Worm (Caenorhabditis elegans): ENCODE results near the gene F40D4.13.

The F40D4.13 gene

DNA sequence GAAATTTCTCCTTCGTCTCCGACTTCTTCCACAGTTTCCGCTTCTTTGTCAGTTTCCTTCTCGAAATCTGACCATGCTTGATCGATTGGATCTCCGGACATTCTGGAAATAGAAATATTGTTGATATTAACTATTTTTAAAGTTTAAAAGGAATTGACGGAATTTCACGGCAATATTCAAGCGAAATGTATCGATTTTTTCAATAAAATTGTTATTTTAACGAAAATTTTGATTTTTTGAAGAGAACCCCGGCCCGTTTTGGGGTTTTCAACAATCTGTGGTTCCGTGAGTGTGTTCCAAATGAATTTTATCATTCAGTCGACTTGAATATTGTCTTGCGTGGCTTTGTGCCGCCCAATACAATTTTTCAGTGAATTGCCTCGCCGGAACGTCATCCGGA is at the start of gene F40D4.13:
TSS of gene F40D4.13 (minus strand) at position 101 of the 400 bp plus-strand sequence.
- TF ChIP-seq lin-32 (GFP tag; optimal IDR thresholded peaks at IDR 0.05) (no peak), zip-8 (tag; optimal IDR thresholded peaks at IDR 0.05) (no peak), ceh-83 (GFP tag; optimal IDR thresholded peaks at IDR 0.05) (no peak), snpc-4 (tag; optimal IDR thresholded peaks at IDR 0.05) (no peak), ces-1 (GFP tag; optimal IDR thresholded peaks at IDR 0.05) (no peak), mls-2 (tag; optimal IDR thresholded peaks at IDR 0.05) (no peak), mab-5 (tag; optimal IDR thresholded peaks at IDR 0.05) (no peak), ceh-39 (tag; optimal IDR thresholded peaks at IDR 0.05) (no peak), unc-120 (tag; optimal IDR thresholded peaks at IDR 0.05; ENCODE audit: poor library complexity, severe bottlenecking) (no peak), nhr-28 (tag; optimal IDR thresholded peaks at IDR 0.05) (no peak), nhr-237 (tag; optimal IDR thresholded peaks at IDR 0.05) (no peak)

DNA sequence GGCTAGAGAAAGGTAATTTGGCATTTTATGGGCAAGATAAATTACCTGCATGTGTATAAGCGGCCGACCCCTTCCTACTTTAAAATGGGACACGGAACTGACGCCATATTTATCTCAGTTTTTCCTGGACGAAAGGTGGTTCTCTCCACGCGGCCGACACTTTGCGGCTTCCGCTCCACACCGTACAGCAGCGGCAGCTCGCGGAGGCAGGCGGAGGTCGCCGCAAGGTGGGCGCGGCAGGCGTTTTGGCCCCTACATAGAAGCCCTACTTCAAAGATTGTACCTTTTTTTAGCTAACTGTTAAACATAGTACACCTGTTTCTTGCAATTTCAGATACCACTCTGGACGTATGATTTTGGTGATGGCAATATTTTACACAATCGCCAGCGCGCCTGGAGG is 49.4 kb upstream of the F40D4.13 start:
- TF ChIP-seq unc-39 (tag; optimal IDR thresholded peaks at IDR 0.05) = no peak
- no peak for TF ChIP-seq ceh-83 (GFP tag; optimal IDR thresholded peaks at IDR 0.05)
- no peak for TF ChIP-seq nhr-76 (tag; optimal IDR thresholded peaks at IDR 0.05)
- TF ChIP-seq flh-1 (GFP tag; optimal IDR thresholded peaks at IDR 0.05) = no peak
- no peak for TF ChIP-seq elt-3 (tag; optimal IDR thresholded peaks at IDR 0.05)
- no peak for TF ChIP-seq ces-1 (GFP tag; optimal IDR thresholded peaks at IDR 0.05)
- TF ChIP-seq ztf-11 (tag; optimal IDR thresholded peaks at IDR 0.05) = no peak
- TF ChIP-seq zip-8 (tag; optimal IDR thresholded peaks at IDR 0.05) = no peak
- no peak for TF ChIP-seq sem-2 (GFP tag; optimal IDR thresholded peaks at IDR 0.05)
- TF ChIP-seq drap-1 (GFP tag; optimal IDR thresholded peaks at IDR 0.05) = no peak
- no peak for TF ChIP-seq tbx-8 (GFP tag; optimal IDR thresholded peaks at IDR 0.05)
- TF ChIP-seq unc-62 (GFP tag; optimal IDR thresholded peaks at IDR 0.05) = no peak
- no peak for TF ChIP-seq nhr-28 (tag; optimal IDR thresholded peaks at IDR 0.05)
- no peak for TF ChIP-seq snpc-4 (tag; optimal IDR thresholded peaks at IDR 0.05)
- no peak for TF ChIP-seq lin-32 (GFP tag; optimal IDR thresholded peaks at IDR 0.05)
- TF ChIP-seq elt-1 (tag; optimal IDR thresholded peaks at IDR 0.05; ENCODE audit: borderline replicate concordance, insufficient read depth) = no peak

DNA sequence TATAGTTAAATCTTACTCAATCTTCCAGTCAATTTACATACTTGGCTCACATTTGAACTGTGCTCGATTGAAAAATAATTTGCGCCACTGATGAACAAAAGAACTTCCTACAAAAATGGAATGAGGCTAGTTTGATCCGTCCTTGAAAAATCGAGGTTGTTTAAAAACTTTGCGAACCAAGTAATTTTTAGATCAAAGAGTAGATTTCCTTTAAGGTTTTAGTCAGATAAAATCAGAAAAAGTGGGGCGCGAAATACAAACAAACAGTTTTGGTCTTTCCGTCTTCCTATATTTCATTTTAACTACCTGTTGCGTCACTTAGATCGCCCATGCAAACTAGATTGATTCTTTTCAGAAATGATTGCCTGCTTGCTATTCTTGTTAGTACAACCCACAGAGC is 44.8 kb upstream of the F40D4.13 start, which contains the start of gene Y68A4A.10:
TSS of gene Y68A4A.10 (plus strand) at position 301 of the 400 bp plus-strand sequence.
- no peak for TF ChIP-seq blmp-1 (tag; optimal IDR thresholded peaks at IDR 0.05)
- TF ChIP-seq ces-1 (GFP tag; optimal IDR thresholded peaks at IDR 0.05) = no peak
- no peak for TF ChIP-seq tbx-8 (GFP tag; optimal IDR thresholded peaks at IDR 0.05)
- no peak for TF ChIP-seq bed-3 (GFP tag; optimal IDR thresholded peaks at IDR 0.05)
- TF ChIP-seq elt-1 (tag; optimal IDR thresholded peaks at IDR 0.05; ENCODE audit: borderline replicate concordance, insufficient read depth) = no peak
- TF ChIP-seq sem-2 (GFP tag; optimal IDR thresholded peaks at IDR 0.05) = no peak
- TF ChIP-seq ceh-43 (GFP tag; optimal IDR thresholded peaks at IDR 0.05) = no peak
- no peak for TF ChIP-seq sptf-1 (tag; optimal IDR thresholded peaks at IDR 0.05)
- TF ChIP-seq lsy-2 (tag; optimal IDR thresholded peaks at IDR 0.05) = no peak
- TF ChIP-seq ztf-11 (tag; optimal IDR thresholded peaks at IDR 0.05) = no peak
- no peak for TF ChIP-seq ham-2 (GFP tag; optimal IDR thresholded peaks at IDR 0.05)
- TF ChIP-seq flh-1 (GFP tag; optimal IDR thresholded peaks at IDR 0.05) = no peak
- no peak for TF ChIP-seq nhr-237 (tag; optimal IDR thresholded peaks at IDR 0.05)
- no peak for TF ChIP-seq snpc-4 (tag; optimal IDR thresholded peaks at IDR 0.05)
- TF ChIP-seq nhr-76 (tag; optimal IDR thresholded peaks at IDR 0.05) = no peak
- TF ChIP-seq drap-1 (GFP tag; optimal IDR thresholded peaks at IDR 0.05) = no peak
- no peak for TF ChIP-seq lin-13 (tag; optimal IDR thresholded peaks at IDR 0.05)
- no peak for TF ChIP-seq M03D4.4 (tag; optimal IDR thresholded peaks at IDR 0.05)
- TF ChIP-seq pha-4 (tag; optimal IDR thresholded peaks at IDR 0.05) = no peak

DNA sequence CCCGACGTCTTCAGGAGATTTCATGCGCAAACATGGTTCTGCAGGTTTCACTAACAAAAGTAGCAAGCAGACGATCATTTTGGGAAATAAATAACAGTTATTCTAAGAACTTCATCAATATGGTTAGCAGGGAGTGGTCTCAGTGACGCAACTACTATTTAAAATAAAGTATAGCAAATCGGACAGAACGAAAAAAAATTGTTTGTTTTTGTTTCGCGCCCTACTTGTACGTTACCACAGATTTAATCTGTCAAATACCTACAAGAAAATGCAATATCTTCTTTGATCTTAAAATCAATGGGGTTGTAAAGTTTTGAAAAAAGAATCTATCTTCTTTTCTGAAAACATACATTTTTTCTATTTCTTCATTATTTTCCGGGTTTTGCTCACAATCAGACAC is 41.9 kb upstream of the F40D4.13 start, which contains the start of gene srz-96:
TSS of gene srz-96 (plus strand) at position 301 of the 400 bp plus-strand sequence.
- TF ChIP-seq pha-4 (tag; optimal IDR thresholded peaks at IDR 0.05) (no peak), elt-1 (tag; optimal IDR thresholded peaks at IDR 0.05; ENCODE audit: borderline replicate concordance, insufficient read depth) (no peak), nhr-2 (tag; optimal IDR thresholded peaks at IDR 0.05) (no peak), ceh-83 (GFP tag; optimal IDR thresholded peaks at IDR 0.05) (no peak), sem-2 (GFP tag; optimal IDR thresholded peaks at IDR 0.05) (no peak), drap-1 (GFP tag; optimal IDR thresholded peaks at IDR 0.05) (no peak), nhr-76 (tag; optimal IDR thresholded peaks at IDR 0.05) (no peak), ceh-43 (GFP tag; optimal IDR thresholded peaks at IDR 0.05) (no peak), sptf-1 (tag; optimal IDR thresholded peaks at IDR 0.05) (no peak), unc-120 (tag; optimal IDR thresholded peaks at IDR 0.05; ENCODE audit: poor library complexity, severe bottlenecking) (no peak), mep-1 (tag; optimal IDR thresholded peaks at IDR 0.05) (no peak), snpc-4 (tag; optimal IDR thresholded peaks at IDR 0.05) (no peak), tbx-8 (GFP tag; optimal IDR thresholded peaks at IDR 0.05) (no peak)

Measured in whole organism, mixed stage, embryonic.